Worm (Caenorhabditis elegans) whole organism, L4 larva: ENCODE results near the gene mlp-1.
A peak's percentile ranks its signal among the peaks of the same experiment; 100 is the strongest.

ENCODE experiments used
- F37D6.2 ChIP-seq: sonication (generic microtip); optimal IDR thresholded peaks from 2 replicates; lab custom pipeline; 2016; ENCODE audit warnings: mild to moderate bottlenecking, missing genetic modification characterization, missing compliant biosample characterization
- F49E8.2 ChIP-seq: sonication (generic microtip); optimal IDR thresholded peaks from 2 replicates; lab custom pipeline; 2016; ENCODE audit warnings: missing compliant biosample characterization, mild to moderate bottlenecking, missing genetic modification characterization, borderline replicate concordance
- R02D3.7 ChIP-seq: fragments of 150-350 bp; sonication (generic microtip); optimal IDR thresholded peaks from 3 replicates; lab custom pipeline; 2014; ENCODE audit warnings: missing biosample characterization, missing genetic modification characterization
- Y48G9A.11 ChIP-seq: fragments of 200-800 bp; sonication (Bioruptor generic); IDR thresholded peaks from 2 replicates; pipeline ENCODE4 v1.3.6; 2022; ENCODE audit warnings: missing genetic modification reagents, missing genetic modification characterization, missing compliant biosample characterization
- Y5F2A.4 ChIP-seq: fragments of 200-800 bp; sonication (Bioruptor generic); optimal IDR thresholded peaks from 2 replicates; lab custom pipeline; 2018; ENCODE audit warnings: mild to moderate bottlenecking, missing genetic modification characterization, missing compliant biosample characterization
- aha-1 ChIP-seq: fragments of 150-350 bp; peaks from one replicate; lab custom pipeline; 2014; ENCODE audit warnings: missing biosample characterization, missing genetic modification characterization
- ama-1 ChIP-seq: fragments of 150-350 bp; optimal IDR thresholded peaks from 2 replicates; lab custom pipeline; 2014; ENCODE audit warnings: inconsistent platforms, mixed read lengths
- ceh-20 ChIP-seq: fragments of 200-800 bp; sonication (Bioruptor generic); IDR thresholded peaks from 2 replicates; pipeline ENCODE4 v1.3.6; 2022; ENCODE audit warnings: missing genetic modification reagents, missing genetic modification characterization, missing compliant biosample characterization
- ceh-28 ChIP-seq: fragments of 150-350 bp; optimal IDR thresholded peaks from 2 replicates; lab custom pipeline; 2014; ENCODE audit warnings: missing biosample characterization, missing genetic modification reagents, missing genetic modification characterization
- ceh-44 ChIP-seq: fragments of 200-800 bp; sonication (Bioruptor generic); IDR thresholded peaks from 2 replicates; pipeline ENCODE4 v1.3.6; 2022; ENCODE audit warnings: missing genetic modification reagents, missing genetic modification characterization, missing compliant biosample characterization
- ctbp-1 ChIP-seq: fragments of 200-800 bp; sonication (Bioruptor generic); IDR thresholded peaks from 2 replicates; pipeline ENCODE4 v1.3.6; 2022; ENCODE audit warnings: missing genetic modification reagents, missing genetic modification characterization, missing compliant biosample characterization
- daf-12 ChIP-seq: fragments of 150-350 bp; optimal IDR thresholded peaks from 2 replicates; lab custom pipeline; 2014; ENCODE audit warnings: missing biosample characterization, missing genetic modification reagents, missing genetic modification characterization
- daf-16 ChIP-seq, 3 experiments: sonication (generic microtip); optimal IDR thresholded peaks; 2 replicates each; lab custom pipeline; 2016 to 2017; ENCODE audit warnings: missing genetic modification characterization in 3 of 3, missing genetic modification reagents in 3 of 3, mild to moderate bottlenecking in 2 of 3, missing compliant biosample characterization in 2 of 3, missing biosample characterization in 1 of 3, moderate library complexity in 1 of 3
- dmd-6 ChIP-seq: fragments of 200-800 bp; sonication (Bioruptor generic); IDR thresholded peaks from 2 replicates; pipeline ENCODE4 v1.3.6; 2022; ENCODE audit warnings: missing genetic modification reagents, missing genetic modification characterization, missing compliant biosample characterization
- dpl-1 ChIP-seq: fragments of 150-350 bp; optimal IDR thresholded peaks from 2 replicates; lab custom pipeline; 2014; ENCODE audit warnings: missing biosample characterization, missing genetic modification reagents, missing genetic modification characterization
- dve-1 ChIP-seq: sonication (generic microtip); optimal IDR thresholded peaks from 2 replicates; lab custom pipeline; 2017; ENCODE audit warnings: antibody characterized with exemption, mild to moderate bottlenecking, missing genetic modification characterization, missing compliant biosample characterization; ENCODE audit not compliant: insufficient read depth
- fkh-10 ChIP-seq: fragments of 150-350 bp; optimal IDR thresholded peaks from 2 replicates; lab custom pipeline; 2014; ENCODE audit warnings: missing biosample characterization, missing genetic modification reagents, missing genetic modification characterization
- fos-1 ChIP-seq: fragments of 150-350 bp; optimal IDR thresholded peaks from 2 replicates; lab custom pipeline; 2014; ENCODE audit warnings: missing biosample characterization, missing genetic modification characterization
- hlh-11 ChIP-seq: fragments of 200-800 bp; sonication (Bioruptor generic); optimal IDR thresholded peaks from 2 replicates; lab custom pipeline; 2018; ENCODE audit warnings: mild to moderate bottlenecking, missing genetic modification characterization, missing compliant biosample characterization
- hlh-30 ChIP-seq: sonication (generic microtip); optimal IDR thresholded peaks from 2 replicates; lab custom pipeline; 2017; ENCODE audit warnings: antibody characterized with exemption, mild to moderate bottlenecking, missing genetic modification characterization, missing compliant biosample characterization; ENCODE audit not compliant: insufficient read depth
- hmg-1.1 ChIP-seq: fragments of 200-800 bp; sonication (Bioruptor generic); IDR thresholded peaks from 2 replicates; pipeline ENCODE4 v1.3.6; 2022; ENCODE audit warnings: missing genetic modification reagents, missing genetic modification characterization, missing compliant biosample characterization
- lin-38 ChIP-seq: fragments of 200-800 bp; sonication (Bioruptor generic); IDR thresholded peaks from 2 replicates; pipeline ENCODE4 v1.3.6; 2022; ENCODE audit warnings: missing genetic modification reagents, missing genetic modification characterization, missing compliant biosample characterization
- lsy-2 ChIP-seq, 2 experiments: fragments of 150-350 bp in 1 of 2; sonication (generic microtip) in 1 of 2; optimal IDR thresholded peaks; 2 replicates each; lab custom pipeline; 2014 to 2017; ENCODE audit warnings: missing biosample characterization in 2 of 2, missing genetic modification characterization in 2 of 2
- madf-9 ChIP-seq: fragments of 200-800 bp; sonication (Bioruptor generic); conservative IDR thresholded peaks from 2 replicates; pipeline ENCODE4 v1.3.6; 2022; ENCODE audit warnings: missing genetic modification reagents, missing genetic modification characterization, missing compliant biosample characterization
- mep-1 ChIP-seq: fragments of 150-350 bp; sonication (generic microtip); optimal IDR thresholded peaks from 3 replicates; lab custom pipeline; 2014; ENCODE audit warnings: missing biosample characterization, missing genetic modification characterization
- mes-2 ChIP-seq: sonication (generic microtip); optimal IDR thresholded peaks from 2 replicates; lab custom pipeline; 2016; ENCODE audit warnings: missing genotype, mild to moderate bottlenecking, missing genetic modification characterization, missing compliant biosample characterization; ENCODE audit not compliant: poor library complexity, severe bottlenecking
- nhr-41 ChIP-seq: fragments of 200-800 bp; sonication (Bioruptor generic); IDR thresholded peaks from 2 replicates; pipeline ENCODE4 v1.3.6; 2022; ENCODE audit warnings: missing genetic modification reagents, missing genetic modification characterization, missing compliant biosample characterization
- snpc-1.2 ChIP-seq: fragments of 200-800 bp; sonication (Bioruptor generic); IDR thresholded peaks from 2 replicates; pipeline ENCODE4 v1.3.6; 2022; ENCODE audit warnings: missing genetic modification reagents, missing genetic modification characterization, missing compliant biosample characterization
- spr-3 ChIP-seq: fragments of 200-800 bp; sonication (Bioruptor generic); optimal IDR thresholded peaks from 2 replicates; lab custom pipeline; 2018; ENCODE audit warnings: mild to moderate bottlenecking, missing genetic modification characterization, missing compliant biosample characterization
- unc-62 ChIP-seq, 3 experiments: fragments of 150-350 bp in 1 of 3; sonication (generic microtip); optimal IDR thresholded peaks in 2 of 3; peaks in 1 of 3; 1 replicate in 1 of 3; 2 replicates in 2 of 3; lab custom pipeline; 2014 to 2017; ENCODE audit warnings: missing biosample characterization in 3 of 3, missing genetic modification characterization in 3 of 3, missing genetic modification reagents in 3 of 3, missing genotype in 1 of 3
- ztf-7 ChIP-seq: fragments of 150-350 bp; optimal IDR thresholded peaks from 2 replicates; lab custom pipeline; 2014; ENCODE audit warnings: missing biosample characterization, missing genetic modification characterization

Gene mlp-1

ce11 chrIII:5991142-5991930 lies 16.5 kb upstream of the mlp-1 start, which contains the start of gene T04C9.2:
T04C9.2 (plus strand) TSS chrIII:5991880.
- TF ChIP-seq nhr-41 (GFP tag; lab: Robert Waterston, UW) (no peak), dve-1 (tag; lab: Kevin White, UChicago) (peak; percentile 50), ctbp-1 (GFP tag; lab: Robert Waterston, UW) (0 out of 2 replicates have a peak, but pooled peaks have one; percentile 45), aha-1 (peak; percentile 82), dmd-6 (GFP tag; lab: Robert Waterston, UW) (peak; percentile 51; the same call in 1 of the 2 replicates), hlh-11 (peak; percentile 44), hlh-30 (peak; percentile 38), hmg-1.1 (no peak), fkh-10 (GFP tag; lab: Kevin White, UChicago) (peak; percentile 55), spr-3 (GFP tag; lab: Kevin White, UChicago) (no peak), madf-9 (no peak), lsy-2 (tag; optimal IDR thresholded peaks at IDR 0.05; lab: Kevin White, UChicago) (peak in 1 of 2 experiments; percentile 20), Y5F2A.4 (GFP tag; lab: Kevin White, UChicago) (no peak), ceh-20 (GFP tag; lab: Robert Waterston, UW) (peak; percentile 57; the same call in 1 of the 2 replicates)

ce11 chrIII:5990090-5990489 lies 15.2 kb upstream of the mlp-1 start:
- TF ChIP-seq hlh-11, result peak; percentile 9
- TF ChIP-seq F37D6.2, result no peak
- TF ChIP-seq dmd-6 (GFP tag; lab: Robert Waterston, UW), result 0 out of 2 replicates have a peak, but pooled peaks have one; percentile 12
- TF ChIP-seq ctbp-1 (GFP tag; lab: Robert Waterston, UW), result peak; percentile 31; the same call in 1 of the 2 replicates
- no peak for TF ChIP-seq daf-12 (tag; lab: Kevin White, UChicago)
- peak; percentile 41 for TF ChIP-seq fkh-10 (GFP tag; lab: Kevin White, UChicago)
- peak; percentile 21 for TF ChIP-seq hlh-30
- TF ChIP-seq, all 104 proteins: peak for 5

ce11 chrIII:5988991-5989726 lies 14.3 kb upstream of the mlp-1 start:
- TF ChIP-seq aha-1 (peak; percentile 42), fos-1 (tag; lab: Kevin White, UChicago) (no peak), ama-1 (lab: Kevin White, UChicago) (no peak), dpl-1 (GFP tag; lab: Kevin White, UChicago) (peak; percentile 75), mep-1 (peak; percentile 14), hlh-11 (peak; percentile 27), ztf-7 (tag; lab: Kevin White, UChicago) (no peak), daf-16 (GFP tag; optimal IDR thresholded peaks at IDR 0.05; lab: Kevin White, UChicago) (peak in 1 of 2 experiments; percentile 23), daf-16 (tag; optimal IDR thresholded peaks at IDR 0.05; lab: Kevin White, UChicago) (peak; percentile 18), lsy-2 (tag; optimal IDR thresholded peaks at IDR 0.05; lab: Kevin White, UChicago) (no peak), nhr-41 (GFP tag; lab: Robert Waterston, UW) (0 out of 2 replicates have a peak, but pooled peaks have one; percentile 34), hmg-1.1 (0 out of 2 replicates have a peak, but pooled peaks have one; percentile 28), unc-62 (GFP tag; optimal IDR thresholded peaks at IDR 0.05 in 1 of 2; lab: Kevin White, UChicago) (peak in 1 of 2 experiments; percentile 93), unc-62 (tag; optimal IDR thresholded peaks at IDR 0.05; lab: Kevin White, UChicago) (no peak), mes-2 (peak; percentile 66), ceh-44 (GFP tag; lab: Robert Waterston, UW) (no peak)

- peak; percentile 27 for TF ChIP-seq F49E8.2 (tag; lab: Kevin White, UChicago)
- TF ChIP-seq ceh-28, result no peak
- no peak for TF ChIP-seq snpc-1.2 (GFP tag; lab: Robert Waterston, UW)
- TF ChIP-seq R02D3.7 (tag; lab: Kevin White, UChicago), result peak; percentile 12
- peak; percentile 54; the same call in 1 of the 2 replicates for TF ChIP-seq Y48G9A.11 (GFP tag; lab: Robert Waterston, UW)
- peak; percentile 21; the same call in 1 of the 2 replicates for TF ChIP-seq lin-38 (GFP tag; lab: Robert Waterston, UW)
Observed at ce11 chrIII:5988461-5988860, 13.6 kb upstream of the mlp-1 start.
